Worm (Caenorhabditis elegans) whole organism, young adult: ENCODE data around the gene K01G12.3.

Experiments used
- F10E7.11 ChIP-seq: sonication (generic microtip); optimal IDR thresholded peaks from 2 replicates; lab custom pipeline; 2017; ENCODE audit warnings: mild to moderate bottlenecking, missing genetic modification characterization, moderate library complexity, missing compliant biosample characterization
- F22D6.2 ChIP-seq: sonication (generic microtip); optimal IDR thresholded peaks from 2 replicates; lab custom pipeline; 2016; ENCODE audit warnings: mild to moderate bottlenecking, missing genetic modification characterization, missing compliant biosample characterization
- F33H1.4 ChIP-seq: fragments of 200-800 bp; sonication (Bioruptor generic); IDR thresholded peaks from 2 replicates; pipeline ENCODE4 v1.3.6; 2022; ENCODE audit warnings: missing genetic modification reagents, missing genetic modification characterization, missing compliant biosample characterization
- T26A5.8 ChIP-seq: sonication (generic microtip); optimal IDR thresholded peaks from 2 replicates; lab custom pipeline; 2016; ENCODE audit warnings: missing genetic modification characterization, missing compliant biosample characterization
- Y56A3A.18 ChIP-seq: fragments of 200-800 bp; sonication (Bioruptor generic); IDR thresholded peaks from 2 replicates; pipeline ENCODE4 v1.3.6; 2022; ENCODE audit warnings: missing genetic modification reagents, missing genetic modification characterization, missing compliant biosample characterization
- ZK185.1 ChIP-seq: sonication (generic microtip); optimal IDR thresholded peaks from 2 replicates; lab custom pipeline; 2016; ENCODE audit warnings: mild to moderate bottlenecking, missing genetic modification characterization, missing compliant biosample characterization; ENCODE audit not compliant: poor library complexity, severe bottlenecking
- atf-7 ChIP-seq: sonication (generic microtip); optimal IDR thresholded peaks from 2 replicates; lab custom pipeline; 2017; ENCODE audit warnings: mild to moderate bottlenecking, missing genetic modification characterization, missing compliant biosample characterization
- attf-6 ChIP-seq: fragments of 200-800 bp; sonication (Bioruptor generic); IDR thresholded peaks from 2 replicates; pipeline ENCODE4 v1.3.6; 2022; ENCODE audit warnings: missing genetic modification reagents, missing genetic modification characterization, missing compliant biosample characterization
- cebp-1 ChIP-seq, 2 experiments: fragments of 200-800 bp in 1 of 2; sonication (Bioruptor generic) in 1 of 2; sonication (generic microtip) in 1 of 2; IDR thresholded peaks in 1 of 2; optimal IDR thresholded peaks in 1 of 2; 2 replicates each; pipeline versions ENCODE4 v1.3.6 to Lab custom; 2017 to 2022; ENCODE audit warnings: missing compliant biosample characterization in 2 of 2, missing genetic modification characterization in 2 of 2, mild to moderate bottlenecking in 1 of 2, missing genetic modification reagents in 1 of 2, moderate library complexity in 1 of 2
- cebp-2 ChIP-seq: fragments of 200-800 bp; sonication (Bioruptor generic); IDR thresholded peaks from 2 replicates; pipeline ENCODE4 v1.3.6; 2022; ENCODE audit warnings: missing genetic modification characterization, missing compliant biosample characterization
- ceh-100 ChIP-seq: fragments of 200-800 bp; sonication (Bioruptor generic); IDR thresholded peaks from 2 replicates; pipeline ENCODE4 v1.3.6; 2022; ENCODE audit warnings: missing genetic modification reagents, missing genetic modification characterization, missing compliant biosample characterization
- dpff-1 ChIP-seq: sonication (generic microtip); optimal IDR thresholded peaks from 2 replicates; lab custom pipeline; 2017; ENCODE audit warnings: mild to moderate bottlenecking, missing genetic modification characterization, missing compliant biosample characterization
- egl-44 ChIP-seq: fragments of 200-800 bp; sonication (Bioruptor generic); IDR thresholded peaks from 2 replicates; pipeline ENCODE4 v1.3.6; 2022; ENCODE audit warnings: missing genetic modification reagents, missing genetic modification characterization, missing compliant biosample characterization
- ets-4 ChIP-seq: fragments of 200-800 bp; sonication (Bioruptor generic); optimal IDR thresholded peaks from 2 replicates; lab custom pipeline; 2018; ENCODE audit warnings: mild to moderate bottlenecking, missing genetic modification characterization, missing compliant biosample characterization
- hmg-1.2 ChIP-seq: fragments of 200-800 bp; sonication (Bioruptor generic); IDR thresholded peaks from 2 replicates; pipeline ENCODE4 v1.3.6; 2022; ENCODE audit warnings: missing genetic modification reagents, missing genetic modification characterization, missing compliant biosample characterization
- madf-8 ChIP-seq: fragments of 200-800 bp; sonication (Bioruptor generic); conservative IDR thresholded peaks from 2 replicates; pipeline ENCODE4 v1.3.6; 2022; ENCODE audit warnings: missing genetic modification reagents, missing genetic modification characterization, missing compliant biosample characterization
- mcd-1 ChIP-seq: fragments of 200-800 bp; sonication (Bioruptor generic); IDR thresholded peaks from 2 replicates; pipeline ENCODE4 v1.3.6; 2022; ENCODE audit warnings: missing genetic modification reagents, missing genetic modification characterization, missing compliant biosample characterization
- mxl-1 ChIP-seq: sonication (generic microtip); optimal IDR thresholded peaks from 2 replicates; lab custom pipeline; 2016; ENCODE audit warnings: missing genetic modification characterization, missing compliant biosample characterization
- pha-4 ChIP-seq: fragments of 150-350 bp; sonication (generic microtip); optimal IDR thresholded peaks from 2 replicates; lab custom pipeline; 2014; ENCODE audit warnings: missing biosample characterization, missing genetic modification reagents, missing genetic modification characterization
- sea-2 ChIP-seq: fragments of 200-800 bp; sonication (Bioruptor generic); IDR thresholded peaks from 2 replicates; pipeline ENCODE4 v1.3.6; 2022; ENCODE audit warnings: missing genetic modification characterization, missing compliant biosample characterization
- snpc-1.1 ChIP-seq: sonication (generic microtip); optimal IDR thresholded peaks from 2 replicates; lab custom pipeline; 2017; ENCODE audit warnings: missing genetic modification characterization, mild to moderate bottlenecking, missing compliant biosample characterization, antibody characterized with exemption, moderate library complexity, missing genotype, missing genetic modification reagents; ENCODE audit not compliant: insufficient read depth
- snpc-3.4 ChIP-seq: sonication (generic microtip); optimal IDR thresholded peaks from 2 replicates; lab custom pipeline; 2017; ENCODE audit warnings: missing genetic modification characterization, mild to moderate bottlenecking, missing compliant biosample characterization, antibody characterized with exemption, moderate library complexity, missing genotype, missing genetic modification reagents
- snpc-4 ChIP-seq, 5 experiments: fragments of 150-350 bp in 1 of 5; sonication (generic microtip) in 4 of 5; optimal IDR thresholded peaks; 2 replicates each; lab custom pipeline; 2014 to 2018; ENCODE audit warnings: missing genetic modification characterization in 5 of 5, missing biosample characterization in 3 of 5, antibody characterized with exemption in 2 of 5, mild to moderate bottlenecking in 2 of 5, missing compliant biosample characterization in 2 of 5, missing genotype in 2 of 5, moderate library complexity in 2 of 5, missing genetic modification reagents in 1 of 5
- xnd-1 ChIP-seq: sonication (generic microtip); optimal IDR thresholded peaks from 2 replicates; lab custom pipeline; 2016; ENCODE audit warnings: missing genotype, missing genetic modification reagents, missing genetic modification characterization, missing compliant biosample characterization
- zfh-2 ChIP-seq: fragments of 200-800 bp; sonication (Bioruptor generic); conservative IDR thresholded peaks from 2 replicates; pipeline ENCODE4 v1.3.6; 2022; ENCODE audit warnings: missing genetic modification reagents, missing genetic modification characterization, missing compliant biosample characterization
- ztf-22 ChIP-seq: fragments of 200-800 bp; sonication (Bioruptor generic); optimal IDR thresholded peaks from 2 replicates; lab custom pipeline; 2018; ENCODE audit warnings: mild to moderate bottlenecking, missing genetic modification characterization, moderate library complexity, missing compliant biosample characterization

The K01G12.3 gene

DNA sequence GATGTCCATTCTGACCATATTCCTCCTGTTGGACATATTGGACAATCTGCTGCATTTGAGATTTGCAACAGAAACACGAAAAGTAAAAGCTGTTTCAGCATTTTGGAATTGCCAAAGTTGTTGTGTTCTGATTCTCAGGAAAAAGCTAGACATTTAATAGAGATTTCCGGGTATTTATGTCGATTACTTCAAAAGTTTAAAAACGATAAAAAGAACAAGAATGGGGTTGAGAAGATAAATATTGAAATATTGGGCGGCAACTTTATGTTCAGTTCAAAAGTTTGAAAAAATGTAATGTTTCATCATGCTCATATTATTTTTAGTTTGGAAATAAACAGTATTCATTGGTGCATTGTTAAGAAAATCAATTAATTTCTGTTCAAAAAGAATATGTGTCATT is 45.7 kb downstream of the K01G12.3 start, which contains the start of gene Y64G10A.1:
TSS of gene Y64G10A.1 (minus strand) at position 101 of the 400 bp plus-strand sequence.
- TF ChIP-seq atf-7 (tag; lab: Kevin White, UChicago) (no peak), ztf-22 (GFP tag; lab: Kevin White, UChicago) (no peak), F33H1.4 (GFP tag; lab: Robert Waterston, UW) (no peak), madf-8 (GFP tag; lab: Robert Waterston, UW) (no peak), ets-4 (GFP tag; lab: Kevin White, UChicago) (no peak), ZK185.1 (tag; lab: Kevin White, UChicago) (no peak), egl-44 (no peak), T26A5.8 (tag; lab: Kevin White, UChicago) (no peak), F22D6.2 (tag; lab: Kevin White, UChicago) (no peak), zfh-2 (GFP tag; lab: Robert Waterston, UW) (no peak), mxl-1 (tag; lab: Kevin White, UChicago) (no peak)

DNA sequence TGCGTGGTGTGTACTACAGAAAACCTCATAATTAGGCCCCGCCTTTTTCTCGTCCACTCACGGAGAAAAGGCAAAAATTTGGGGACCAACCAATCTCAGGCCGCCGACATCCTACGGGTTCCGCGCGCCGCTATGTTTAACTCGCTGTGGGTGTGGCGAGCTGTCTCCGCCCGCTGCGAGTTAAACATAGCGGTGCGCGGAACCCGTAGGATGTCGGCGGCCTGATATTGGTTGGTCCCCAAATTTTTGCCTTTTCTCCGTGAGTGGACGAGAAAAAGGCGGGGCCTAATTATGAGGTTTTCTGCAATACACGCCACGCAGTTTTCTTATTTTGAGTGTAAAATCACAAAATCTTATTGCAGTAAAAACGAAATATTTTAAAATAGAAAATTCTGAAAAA is 46.9 kb downstream of the K01G12.3 start:
- peak; percentile 77 for TF ChIP-seq snpc-1.1 (tag; lab: Kevin White, UChicago)
- TF ChIP-seq attf-6: peak; percentile 85
- TF ChIP-seq snpc-4 (GFP tag; optimal IDR thresholded peaks at IDR 0.05; lab: Kevin White, UChicago): peak; percentile 8
- peak; percentile 62 to 96 (median 71) for TF ChIP-seq snpc-4 (tag; optimal IDR thresholded peaks at IDR 0.05; lab: Kevin White, UChicago)
- TF ChIP-seq hmg-1.2 (GFP tag; lab: Robert Waterston, UW): peak; percentile 49

DNA sequence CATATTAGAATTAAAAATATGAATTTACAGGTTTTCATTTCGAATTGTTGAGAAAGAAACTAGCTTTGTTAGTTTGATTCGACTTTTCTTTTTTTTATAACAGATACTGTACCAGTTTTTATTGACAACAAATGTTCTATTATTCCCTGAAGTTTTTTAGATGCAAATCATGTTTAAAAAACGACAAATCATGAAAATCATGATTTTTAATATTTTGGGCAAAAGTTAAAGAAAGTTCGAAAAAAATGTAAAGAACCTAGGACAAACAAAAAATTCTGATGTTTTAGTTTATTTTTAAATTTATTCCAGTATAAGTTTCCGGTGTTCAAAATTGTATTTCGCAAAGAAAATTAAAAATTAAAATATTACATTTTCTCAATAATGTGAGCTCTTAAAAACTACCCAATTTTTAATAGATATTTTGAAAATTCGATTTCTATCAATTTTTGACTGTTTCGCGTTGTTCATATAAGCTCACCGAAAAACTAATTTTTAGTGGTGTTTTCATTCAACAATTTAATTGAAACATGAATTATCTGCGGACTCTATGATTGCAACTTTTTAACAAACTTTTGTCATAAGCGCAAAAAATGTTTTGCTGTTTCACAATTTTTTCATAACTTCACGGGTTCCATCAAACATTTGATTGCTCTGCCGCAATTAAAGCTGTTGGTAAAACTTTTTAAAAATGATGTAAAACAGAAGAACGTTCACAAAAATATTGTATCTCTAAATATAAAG is 48.3 kb downstream of the K01G12.3 start, which contains the start of gene Y64G10A.10:
TSS of gene Y64G10A.10 (minus strand) at position 51 of the 741 bp plus-strand sequence.
- TF ChIP-seq attf-6: peak; percentile 56
- TF ChIP-seq Y56A3A.18 (GFP tag; lab: Robert Waterston, UW): no peak
- no peak for TF ChIP-seq xnd-1
- TF ChIP-seq snpc-4 (GFP tag; optimal IDR thresholded peaks at IDR 0.05; lab: Kevin White, UChicago): no peak
- TF ChIP-seq snpc-4 (tag; optimal IDR thresholded peaks at IDR 0.05; lab: Kevin White, UChicago): peak in 2 of 4 experiments; percentile 19 to 45

DNA sequence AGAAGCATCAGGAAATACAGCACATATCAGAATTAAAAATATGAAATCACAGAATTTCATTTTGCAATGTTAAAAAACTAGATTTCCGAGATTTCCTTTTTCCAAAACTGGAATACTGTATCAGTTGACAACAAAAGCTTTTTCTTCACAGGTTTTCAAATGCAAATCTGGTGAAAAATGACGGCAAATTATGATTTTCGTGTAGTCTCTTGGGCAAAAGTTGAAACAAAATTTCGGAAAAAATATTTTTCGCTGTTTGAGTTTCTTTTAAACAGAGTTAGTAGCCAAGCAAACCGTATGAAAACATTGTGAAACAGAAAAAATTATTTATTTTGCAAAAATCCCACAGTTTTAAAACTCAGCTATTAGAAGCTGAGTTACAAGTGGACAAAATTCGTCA is 51.1 kb downstream of the K01G12.3 start, which contains the start of gene Y64G10A.2:
TSS of gene Y64G10A.2 (minus strand) at position 101 of the 400 bp plus-strand sequence.
- no peak for TF ChIP-seq dpff-1 (tag; lab: Kevin White, UChicago)
- no peak for TF ChIP-seq cebp-1 (GFP tag; IDR thresholded peaks at IDR 0.05; lab: Robert Waterston, UW)
- no peak for TF ChIP-seq cebp-1 (tag; optimal IDR thresholded peaks at IDR 0.05; lab: Kevin White, UChicago)
- TF ChIP-seq ets-4 (GFP tag; lab: Kevin White, UChicago): no peak
- no peak for TF ChIP-seq F10E7.11 (tag; lab: Kevin White, UChicago)
- no peak for TF ChIP-seq xnd-1
- no peak for TF ChIP-seq mcd-1
- TF ChIP-seq pha-4 (tag; lab: Kevin White, UChicago): no peak
- no peak for TF ChIP-seq sea-2 (GFP tag; lab: Robert Waterston, UW)
- TF ChIP-seq cebp-2 (GFP tag; lab: Robert Waterston, UW): no peak
- TF ChIP-seq ceh-100 (GFP tag; lab: Robert Waterston, UW): no peak
- TF ChIP-seq snpc-3.4 (tag; lab: Kevin White, UChicago): no peak
